Fruit fly (Drosophila melanogaster): ENCODE data around the gene NimC4.

Gene NimC4

DNA sequence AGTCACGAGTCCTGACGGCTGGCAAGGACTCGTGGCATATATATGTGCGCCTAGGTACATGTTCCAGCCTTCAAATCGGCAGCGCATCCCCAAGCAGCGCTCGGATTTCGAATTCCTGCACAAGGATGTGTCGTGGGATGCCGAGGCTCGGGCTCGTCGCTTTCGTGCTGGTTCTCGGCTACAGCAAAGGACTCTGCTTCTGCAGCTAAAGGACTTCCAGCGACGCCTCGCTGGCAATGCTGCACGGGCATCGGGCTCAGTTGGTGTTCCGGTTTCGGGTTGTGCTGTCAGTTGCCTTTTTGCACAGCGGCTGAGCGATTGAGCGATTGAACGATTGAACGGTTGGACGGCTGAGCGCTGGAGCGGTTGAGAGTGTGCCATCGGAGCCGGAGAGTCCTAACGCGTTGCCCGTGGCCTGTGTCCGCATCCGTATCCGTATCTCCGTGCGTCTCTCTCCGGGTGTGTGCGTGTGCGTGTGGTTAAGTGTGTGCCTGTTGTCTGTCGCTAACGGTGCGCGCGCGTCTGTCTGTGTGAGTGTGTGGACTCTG is 7.4 kb upstream of the NimC4 start, which contains the start of gene nAChRalpha5:
nAChRalpha5 (plus strand) TSS at position 235 of the 548 bp plus-strand sequence.
- TF ChIP-seq h (optimal IDR thresholded peaks at IDR 0.05) (no peak), psq (optimal IDR thresholded peaks at IDR 0.05) (no peak), insv (optimal IDR thresholded peaks at IDR 0.05) (no peak), ttk (optimal IDR thresholded peaks at IDR 0.05) (no peak), Sin3A (optimal IDR thresholded peaks at IDR 0.05) (no peak), Myc (optimal IDR thresholded peaks at IDR 0.05) (no peak)

DNA sequence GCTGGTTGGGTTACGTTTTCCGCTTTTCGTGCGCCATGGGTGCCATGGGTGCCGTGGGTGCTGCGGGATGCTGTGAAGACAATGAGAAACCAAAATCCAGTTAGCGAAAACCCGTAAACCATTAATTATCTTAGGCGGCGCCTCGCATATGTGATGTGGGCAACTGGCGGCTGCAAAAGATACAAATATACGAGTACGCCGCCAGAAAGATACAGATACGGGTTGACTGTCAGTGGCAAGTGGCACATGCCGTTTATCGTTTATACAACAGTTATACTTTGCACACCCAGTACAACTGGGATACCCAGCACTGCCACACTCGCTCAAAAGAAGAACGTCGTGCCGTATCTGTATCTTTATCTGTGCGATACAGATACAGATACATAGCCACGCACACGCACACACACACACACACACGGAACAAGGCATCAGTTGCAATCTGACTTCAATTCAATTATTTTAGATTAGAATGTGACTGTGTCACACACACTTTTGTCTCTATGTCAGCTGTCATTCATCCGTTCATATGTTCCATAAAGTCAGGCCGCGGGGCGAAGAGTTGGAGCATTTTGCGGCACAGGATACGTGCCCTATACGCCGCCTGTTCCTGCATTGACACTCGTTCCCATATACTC is 1.7 kb upstream of the NimC4 start:
- TF ChIP-seq Sin3A (optimal IDR thresholded peaks at IDR 0.05): no peak
- no peak for TF ChIP-seq insv (optimal IDR thresholded peaks at IDR 0.05)
- TF ChIP-seq psq (optimal IDR thresholded peaks at IDR 0.05): no peak
- no peak for TF ChIP-seq h (optimal IDR thresholded peaks at IDR 0.05)
- TF ChIP-seq ttk (optimal IDR thresholded peaks at IDR 0.05): no peak
- TF ChIP-seq Myc (optimal IDR thresholded peaks at IDR 0.05): no peak

DNA sequence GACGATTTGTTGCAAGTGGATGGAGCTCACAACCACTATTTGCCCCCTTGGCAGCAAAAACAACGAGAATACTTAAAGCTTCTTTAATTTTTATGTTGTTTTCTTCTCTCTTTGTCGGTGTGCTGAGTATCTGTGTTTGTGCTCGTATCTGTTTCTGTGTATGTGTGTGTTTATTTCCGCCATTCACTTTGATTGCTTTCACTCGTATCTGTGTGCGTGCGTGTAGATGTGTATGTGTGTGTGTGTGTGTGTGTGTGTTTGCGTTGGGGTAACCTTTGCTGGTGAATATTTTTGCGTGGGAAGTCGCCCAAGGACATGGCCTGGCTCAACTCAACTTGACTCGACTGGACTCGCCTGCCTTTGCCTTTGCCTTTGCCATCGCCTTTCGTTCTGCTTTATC is 2.6 kb downstream of the NimC4 start:
- TF ChIP-seq insv (optimal IDR thresholded peaks at IDR 0.05): no peak
- no peak for TF ChIP-seq psq (optimal IDR thresholded peaks at IDR 0.05)
- TF ChIP-seq h (optimal IDR thresholded peaks at IDR 0.05): no peak
- TF ChIP-seq ttk (optimal IDR thresholded peaks at IDR 0.05): no peak
- no peak for TF ChIP-seq Myc (optimal IDR thresholded peaks at IDR 0.05)
- TF ChIP-seq Sin3A (optimal IDR thresholded peaks at IDR 0.05): no peak

DNA sequence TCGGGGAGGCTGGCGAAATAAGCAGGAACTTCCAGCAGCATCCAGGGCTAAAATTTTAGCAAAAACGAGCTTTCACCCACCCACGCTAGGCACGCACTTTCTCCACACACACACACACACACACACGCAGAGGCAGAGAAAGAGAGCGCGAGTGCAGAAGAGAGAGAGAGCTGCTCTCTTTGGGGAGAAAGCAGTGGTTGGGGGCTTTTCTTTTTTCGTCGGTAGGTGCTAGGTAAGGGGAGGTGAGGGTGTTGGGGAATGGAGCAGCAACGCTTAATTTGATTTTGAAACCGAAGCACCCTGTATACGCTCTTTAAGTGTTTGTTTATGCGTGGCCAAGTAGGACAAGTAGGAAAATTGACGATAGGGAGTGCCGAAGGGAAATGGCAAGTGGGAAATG is 6.9 kb downstream of the NimC4 start:
- no peak for TF ChIP-seq ttk (optimal IDR thresholded peaks at IDR 0.05)
- TF ChIP-seq Myc (optimal IDR thresholded peaks at IDR 0.05): no peak
- no peak for TF ChIP-seq h (optimal IDR thresholded peaks at IDR 0.05)
- no peak for TF ChIP-seq Sin3A (optimal IDR thresholded peaks at IDR 0.05)
- TF ChIP-seq insv (optimal IDR thresholded peaks at IDR 0.05): no peak
- TF ChIP-seq psq (optimal IDR thresholded peaks at IDR 0.05): no peak

DNA sequence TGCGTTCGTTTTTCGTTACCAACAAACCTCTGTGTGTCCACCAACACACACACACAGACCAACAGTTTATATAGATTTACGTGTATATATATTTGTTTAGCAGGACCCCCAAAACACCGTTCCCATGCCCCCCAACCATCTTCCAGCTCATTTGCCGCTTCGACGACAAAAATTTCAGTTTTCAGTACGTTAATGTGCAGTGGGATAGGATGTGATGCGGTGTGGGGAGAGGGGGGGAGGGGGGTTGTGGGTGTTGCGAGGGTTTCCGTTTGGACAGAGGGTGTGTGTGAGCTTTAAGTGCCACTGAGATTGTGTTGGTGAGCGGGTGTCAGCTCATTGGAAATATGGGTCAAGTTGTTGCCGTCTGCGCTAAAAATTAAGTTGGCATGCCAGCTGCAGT is 7.5 kb downstream of the NimC4 start:
- no peak for TF ChIP-seq insv (optimal IDR thresholded peaks at IDR 0.05)
- no peak for TF ChIP-seq Myc (optimal IDR thresholded peaks at IDR 0.05)
- no peak for TF ChIP-seq Sin3A (optimal IDR thresholded peaks at IDR 0.05)
- no peak for TF ChIP-seq h (optimal IDR thresholded peaks at IDR 0.05)
- no peak for TF ChIP-seq ttk (optimal IDR thresholded peaks at IDR 0.05)
- no peak for TF ChIP-seq psq (optimal IDR thresholded peaks at IDR 0.05)

DNA sequence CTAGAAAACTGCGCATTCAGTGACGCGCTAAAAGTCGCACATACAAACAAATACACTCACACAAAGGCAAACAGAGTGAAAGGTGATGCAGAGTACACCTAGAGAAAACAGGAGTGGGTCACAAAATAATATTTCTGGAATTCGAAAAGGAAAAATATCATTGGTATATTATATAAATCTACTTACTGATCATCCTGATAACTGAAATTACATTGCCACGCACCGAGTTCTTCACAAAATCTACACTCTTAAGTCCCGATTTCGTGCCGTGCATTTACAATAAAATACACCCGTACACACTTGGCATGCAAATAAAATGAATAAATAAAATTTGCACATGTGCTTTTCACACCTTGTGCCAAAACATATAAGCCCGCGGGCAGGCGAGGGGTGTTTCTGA is 22.8 kb downstream of the NimC4 start:
- TF ChIP-seq Sin3A (optimal IDR thresholded peaks at IDR 0.05): no peak
- no peak for TF ChIP-seq insv (optimal IDR thresholded peaks at IDR 0.05)
- no peak for TF ChIP-seq ttk (optimal IDR thresholded peaks at IDR 0.05)
- no peak for TF ChIP-seq h (optimal IDR thresholded peaks at IDR 0.05)
- no peak for TF ChIP-seq Myc (optimal IDR thresholded peaks at IDR 0.05)
- no peak for TF ChIP-seq psq (optimal IDR thresholded peaks at IDR 0.05)

DNA sequence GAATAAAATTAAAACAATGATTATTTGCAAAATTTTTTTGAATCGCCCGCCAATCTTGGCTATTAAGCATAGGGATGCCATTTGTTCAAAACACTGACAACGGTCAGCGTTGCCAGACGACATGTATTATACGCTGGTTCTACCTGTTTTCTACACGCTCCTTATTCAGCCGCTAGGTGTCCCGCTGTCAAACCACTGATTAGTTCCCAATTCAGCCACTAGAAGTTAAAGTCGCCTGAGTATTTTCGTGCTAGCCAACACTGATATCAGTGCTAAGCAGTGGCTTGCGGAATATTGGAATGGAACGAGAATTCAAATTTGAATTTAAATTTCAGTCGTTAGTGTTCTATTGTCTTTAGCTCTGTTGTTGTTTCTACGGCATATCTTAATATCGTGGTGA is 47.2 kb downstream of the NimC4 start:
- TF ChIP-seq Myc (optimal IDR thresholded peaks at IDR 0.05) (no peak), h (optimal IDR thresholded peaks at IDR 0.05) (no peak)

DNA sequence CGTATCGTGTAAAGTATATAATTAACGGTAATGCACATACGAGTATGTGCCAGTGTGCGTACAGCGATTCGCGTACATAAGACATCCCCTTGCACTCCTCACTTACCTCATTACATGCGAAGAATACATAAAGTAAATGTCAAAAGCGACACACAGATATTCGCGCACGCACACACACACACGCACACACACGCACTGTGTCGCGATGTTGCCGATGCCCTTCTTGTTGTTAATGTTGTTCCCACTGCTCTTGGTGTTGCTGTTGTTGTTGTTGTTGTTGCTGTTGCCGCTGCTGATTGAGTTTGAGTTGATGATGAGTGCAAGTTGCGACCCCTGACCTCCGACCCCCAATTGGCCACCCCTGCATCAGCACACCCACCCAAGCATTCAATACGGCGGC is 48.3 kb downstream of the NimC4 start:
- TF ChIP-seq insv (optimal IDR thresholded peaks at IDR 0.05) (no peak), psq (optimal IDR thresholded peaks at IDR 0.05) (no peak), ttk (optimal IDR thresholded peaks at IDR 0.05) (no peak), Myc (optimal IDR thresholded peaks at IDR 0.05) (no peak), h (optimal IDR thresholded peaks at IDR 0.05) (no peak), Sin3A (optimal IDR thresholded peaks at IDR 0.05) (no peak)

Measured in Kc167 (cell line).